Comparison of ENCODE assay signal across 1 fruit fly cellular context in genomic region chrX:15615426-15615825, dm6.
TF ChIP-seq lines count a peak whose summit lies in the region.

No protein-coding gene starts in this region.

TF ChIP-seq in whole organism, embryonic, 481 proteins besides CTCF, POLR2A, EP300 and RAD21 (continued from another document):
- TF ChIP-seq HmgD (GFP tag; optimal IDR thresholded peaks at IDR 0.05; lab: Kevin White, UChicago) (no peak), nau (GFP tag; optimal IDR thresholded peaks at IDR 0.05; lab: Kevin White, UChicago) (no peak), caup (GFP tag; optimal IDR thresholded peaks at IDR 0.05; lab: Kevin White, UChicago; ENCODE audit: severe bottlenecking) (no peak), ac (GFP tag; optimal IDR thresholded peaks at IDR 0.05; lab: Kevin White, UChicago) (no peak), bsh (GFP tag; optimal IDR thresholded peaks at IDR 0.05; lab: Kevin White, UChicago) (peak in 1 of 2 experiments; percentile 78), bbx (GFP tag; IDR thresholded peaks at IDR 0.05; lab: Robert Waterston, UW; ENCODE audit: partially characterized antibody) (no peak), CG10274 (GFP tag; optimal IDR thresholded peaks at IDR 0.05; lab: Kevin White, UChicago) (no peak), CG18262 (tag; optimal IDR thresholded peaks at IDR 0.05; lab: Kevin White, UChicago) (peak; percentile 66), HHEX (GFP tag; optimal IDR thresholded peaks at IDR 0.05; lab: Kevin White, UChicago) (peak; percentile 2), CG12744 (GFP tag; optimal IDR thresholded peaks at IDR 0.05; lab: Kevin White, UChicago) (no peak), CG17912 (GFP tag; optimal IDR thresholded peaks at IDR 0.05; lab: Kevin White, UChicago) (no peak), CG18599 (GFP tag; optimal IDR thresholded peaks at IDR 0.05; lab: Kevin White, UChicago) (peak; percentile 39), Meics (GFP tag; optimal IDR thresholded peaks at IDR 0.05; lab: Kevin White, UChicago) (peak; percentile 46), H2.0 (GFP tag; IDR thresholded peaks at IDR 0.05; lab: Robert Waterston, UW) (peak; percentile 54; the same call in 1 of the 2 replicates), stc (GFP tag; IDR thresholded peaks at IDR 0.05; lab: Robert Waterston, UW) (peak; percentile 70), hbn (GFP tag; IDR thresholded peaks at IDR 0.05; lab: Robert Waterston, UW; ENCODE audit: partially characterized antibody) (no peak), corto (GFP tag; optimal IDR thresholded peaks at IDR 0.05; lab: Kevin White, UChicago) (no peak), tx (GFP tag; optimal IDR thresholded peaks at IDR 0.05; lab: Kevin White, UChicago) (no peak), CG13624 (GFP tag; optimal IDR thresholded peaks at IDR 0.05; lab: Kevin White, UChicago) (no peak), CG11695 (GFP tag; IDR thresholded peaks at IDR 0.05; lab: Robert Waterston, UW) (peak; percentile 58; the same call in 1 of the 3 replicates), CG15011 (GFP tag; optimal IDR thresholded peaks at IDR 0.05; lab: Kevin White, UChicago) (no peak), CG8388 (GFP tag; optimal IDR thresholded peaks at IDR 0.05; lab: Kevin White, UChicago) (peak; percentile 57), emc (GFP tag; optimal IDR thresholded peaks at IDR 0.05; lab: Kevin White, UChicago) (no peak)
